Worm (Caenorhabditis elegans) whole organism, early embryonic: Measurements from ENCODE around the gene ttr-48.

Source experiments
- B0310.2 ChIP-seq: sonication (generic microtip); optimal IDR thresholded peaks from 2 replicates; lab custom pipeline; 2016; ENCODE audit warnings: mild to moderate bottlenecking, missing genetic modification characterization, missing compliant biosample characterization
- aly-1 ChIP-seq: sonication (generic microtip); optimal IDR thresholded peaks from 2 replicates; lab custom pipeline; 2016; ENCODE audit warnings: missing genetic modification characterization, missing compliant biosample characterization
- ama-1 ChIP-seq: fragments of 150-350 bp; optimal IDR thresholded peaks from 2 replicates; lab custom pipeline; 2014
- ceh-36 ChIP-seq: sonication (generic microtip); optimal IDR thresholded peaks from 2 replicates; lab custom pipeline; 2016; ENCODE audit warnings: missing genetic modification characterization, inconsistent platforms, missing compliant biosample characterization
- ets-7 ChIP-seq: sonication (generic microtip); optimal IDR thresholded peaks from 2 replicates; lab custom pipeline; 2016; ENCODE audit warnings: missing genotype, missing genetic modification characterization, missing compliant biosample characterization
- flt-1 ChIP-seq: fragments of 200-800 bp; sonication (Bioruptor generic); IDR thresholded peaks from 2 replicates; pipeline ENCODE4 v1.3.6; 2022; ENCODE audit warnings: missing genetic modification characterization, missing compliant biosample characterization
- hmbx-1 ChIP-seq: sonication (generic microtip); optimal IDR thresholded peaks from 2 replicates; lab custom pipeline; 2016; ENCODE audit warnings: mild to moderate bottlenecking, missing genetic modification characterization, missing compliant biosample characterization
- hnd-1 ChIP-seq: sonication (generic microtip); optimal IDR thresholded peaks from 2 replicates; lab custom pipeline; 2016; ENCODE audit warnings: missing genetic modification characterization, missing compliant biosample characterization
- pes-1 ChIP-seq: fragments of 200-800 bp; sonication (Bioruptor generic); IDR thresholded peaks from 2 replicates; pipeline ENCODE4 v1.3.6; 2022; ENCODE audit warnings: missing genetic modification reagents, missing genetic modification characterization, missing compliant biosample characterization
- scrt-1 ChIP-seq: fragments of 200-800 bp; sonication (Bioruptor generic); IDR thresholded peaks from 2 replicates; pipeline ENCODE4 v1.3.6; 2022; ENCODE audit warnings: missing genetic modification characterization, missing compliant biosample characterization
- sea-1 ChIP-seq: fragments of 200-800 bp; sonication (Bioruptor generic); conservative IDR thresholded peaks from 2 replicates; pipeline ENCODE4 v1.3.6; 2022; ENCODE audit warnings: missing genetic modification characterization, missing compliant biosample characterization
- tbx-11 ChIP-seq: fragments of 200-800 bp; sonication (Bioruptor generic); IDR thresholded peaks from 2 replicates; pipeline ENCODE4 v1.3.6; 2022; ENCODE audit warnings: missing genetic modification characterization, missing compliant biosample characterization
- tbx-37 ChIP-seq: fragments of 200-800 bp; sonication (Bioruptor generic); conservative IDR thresholded peaks from 2 replicates; pipeline ENCODE4 v1.3.6; 2022; ENCODE audit warnings: missing genetic modification reagents, missing genetic modification characterization, missing compliant biosample characterization

- TF ChIP-seq tbx-11 (GFP tag; lab: Robert Waterston, UW) (no peak), hmbx-1 (tag; lab: Kevin White, UChicago) (no peak), ets-7 (tag; lab: Kevin White, UChicago) (no peak), ama-1 (lab: Kevin White, UChicago) (no peak), pes-1 (no peak), tbx-37 (GFP tag; lab: Robert Waterston, UW) (no peak), scrt-1 (GFP tag; lab: Robert Waterston, UW) (no peak), flt-1 (no peak), B0310.2 (tag; lab: Kevin White, UChicago) (no peak), hnd-1 (tag; lab: Kevin White, UChicago) (no peak), ceh-36 (no peak), sea-1 (GFP tag; lab: Robert Waterston, UW) (no peak), aly-1 (tag; lab: Kevin White, UChicago) (no peak)
These were observed 11.4 kb downstream of the ttr-48 start for ce11 chrX:3830872-3831271.
